Fruit fly (Drosophila melanogaster) whole organism, embryonic: Measurements from ENCODE around the gene inaE.

Experiments used
- Ada2b ChIP-seq: fragments of 200-800 bp; sonication (Bioruptor generic); IDR thresholded peaks from 2 replicates; pipeline ENCODE4 v1.3.6; 2022; ENCODE audit warnings: missing biosample characterization, missing genetic modification characterization
- Asciz ChIP-seq: fragments of 200-800 bp; sonication (Bioruptor generic); optimal IDR thresholded peaks from 2 replicates; lab custom pipeline; 2017; ENCODE audit warnings: missing biosample characterization, mild to moderate bottlenecking, missing genetic modification characterization, missing genetic modification reagents
- Atf3 ChIP-seq: fragments of 200-800 bp; sonication (Bioruptor generic); optimal IDR thresholded peaks from 3 replicates; lab custom pipeline; 2016; ENCODE audit warnings: missing biosample characterization, missing genetic modification characterization
- CG1024 ChIP-seq: fragments of 200-800 bp; sonication (Bioruptor generic); IDR thresholded peaks from 2 replicates; pipeline ENCODE4 v1.3.6; 2022; ENCODE audit warnings: missing biosample characterization, missing genetic modification characterization
- CG10431 ChIP-seq: fragments of 200-800 bp; sonication (Bioruptor generic); optimal IDR thresholded peaks from 3 replicates; lab custom pipeline; 2018; ENCODE audit warnings: missing biosample characterization, mild to moderate bottlenecking, missing genetic modification characterization
- CG11085 ChIP-seq: fragments of 200-800 bp; sonication (Bioruptor generic); IDR thresholded peaks from 2 replicates; pipeline ENCODE4 v1.3.6; 2022; ENCODE audit warnings: missing biosample characterization, missing genetic modification characterization
- CG13287 ChIP-seq: fragments of 200-800 bp; sonication (Bioruptor generic); IDR thresholded peaks from 2 replicates; pipeline ENCODE4 v1.3.6; 2022; ENCODE audit warnings: missing biosample characterization, missing genetic modification characterization; ENCODE audit not compliant: partially characterized antibody
- CG13894 ChIP-seq: fragments of 200-800 bp; sonication (Bioruptor generic); optimal IDR thresholded peaks from 3 replicates; lab custom pipeline; 2018; ENCODE audit warnings: missing biosample characterization, mild to moderate bottlenecking, missing genetic modification characterization, moderate library complexity
- CG14710 ChIP-seq: fragments of 200-800 bp; sonication (Bioruptor generic); optimal IDR thresholded peaks from 3 replicates; lab custom pipeline; 2019; ENCODE audit warnings: missing biosample characterization, mild to moderate bottlenecking, missing genetic modification characterization, moderate library complexity
- CG1602 ChIP-seq: fragments of 200-800 bp; sonication (Bioruptor generic); optimal IDR thresholded peaks from 3 replicates; lab custom pipeline; 2016; ENCODE audit warnings: missing biosample characterization, missing genetic modification characterization
- CG16813 ChIP-seq: fragments of 200-800 bp; sonication (Bioruptor generic); IDR thresholded peaks from 3 replicates; pipeline ENCODE4 v1.3.6; 2022; ENCODE audit warnings: missing biosample characterization, missing genetic modification characterization; ENCODE audit not compliant: partially characterized antibody
- CG18011 ChIP-seq: fragments of 200-800 bp; sonication (Bioruptor generic); optimal IDR thresholded peaks from 2 replicates; lab custom pipeline; 2017; ENCODE audit warnings: missing biosample characterization, missing genetic modification characterization, mild to moderate bottlenecking, moderate library complexity, missing genotype
- CG2199 ChIP-seq: fragments of 200-800 bp; sonication (Bioruptor generic); IDR thresholded peaks from 3 replicates; pipeline ENCODE4 v1.3.6; 2022; ENCODE audit warnings: missing biosample characterization, missing genetic modification characterization
- CG4404 ChIP-seq: fragments of 200-800 bp; sonication (Bioruptor generic); IDR thresholded peaks from 2 replicates; pipeline ENCODE4 v1.3.6; 2022; ENCODE audit warnings: missing biosample characterization, missing genetic modification characterization
- CG8281 ChIP-seq: fragments of 200-800 bp; sonication (Bioruptor generic); optimal IDR thresholded peaks from 2 replicates; lab custom pipeline; 2018; ENCODE audit warnings: missing biosample characterization, mild to moderate bottlenecking, missing genetic modification characterization, moderate library complexity
- CG8388 ChIP-seq: fragments of 200-800 bp; sonication (Bioruptor generic); optimal IDR thresholded peaks from 2 replicates; lab custom pipeline; 2019; ENCODE audit warnings: missing biosample characterization, mild to moderate bottlenecking, missing genetic modification characterization, moderate library complexity
- CG8765 ChIP-seq: fragments of 200-800 bp; sonication (Bioruptor generic); IDR thresholded peaks from 2 replicates; pipeline ENCODE4 v1.3.6; 2022; ENCODE audit warnings: missing biosample characterization, missing genetic modification characterization
- CG9609 ChIP-seq: fragments of 200-800 bp; sonication (Bioruptor generic); optimal IDR thresholded peaks from 3 replicates; lab custom pipeline; 2016; ENCODE audit warnings: missing biosample characterization, missing genetic modification characterization
- CG9876 ChIP-seq: fragments of 200-800 bp; sonication (Bioruptor generic); optimal IDR thresholded peaks from 2 replicates; lab custom pipeline; 2016; ENCODE audit warnings: missing biosample characterization, missing genetic modification characterization
- Camta ChIP-seq: fragments of 200-800 bp; sonication (Bioruptor generic); optimal IDR thresholded peaks from 2 replicates; lab custom pipeline; 2016; ENCODE audit warnings: missing biosample characterization, missing genetic modification characterization
- CoRest ChIP-seq: fragments of 200-800 bp; sonication (Bioruptor generic); optimal IDR thresholded peaks from 3 replicates; lab custom pipeline; 2018; ENCODE audit warnings: missing biosample characterization, mild to moderate bottlenecking, missing genetic modification characterization, moderate library complexity
- Dfd ChIP-seq, 2 experiments: fragments of >200 bp; optimal IDR thresholded peaks; 2 replicates each; lab custom pipeline; 2017; ENCODE audit warnings: missing biosample characterization in 2 of 2, missing genetic modification characterization in 2 of 2
- Ets97D ChIP-seq: fragments of 200-800 bp; sonication (Bioruptor generic); optimal IDR thresholded peaks from 3 replicates; lab custom pipeline; 2016; ENCODE audit warnings: missing biosample characterization, missing genetic modification characterization
- HHEX ChIP-seq: fragments of 200-800 bp; sonication (Bioruptor generic); optimal IDR thresholded peaks from 3 replicates; lab custom pipeline; 2017; ENCODE audit warnings: missing biosample characterization, mild to moderate bottlenecking, missing genetic modification characterization, missing genetic modification reagents
- HLH4C ChIP-seq: fragments of 200-800 bp; sonication (Bioruptor generic); IDR thresholded peaks from 3 replicates; pipeline ENCODE4 v1.3.6; 2022; ENCODE audit warnings: missing biosample characterization, missing genetic modification characterization; ENCODE audit not compliant: partially characterized antibody
- HmgD ChIP-seq: fragments of 200-800 bp; sonication (Bioruptor generic); optimal IDR thresholded peaks from 3 replicates; lab custom pipeline; 2016; ENCODE audit warnings: missing biosample characterization, missing genetic modification characterization
- HmgZ ChIP-seq: fragments of 200-800 bp; sonication (Bioruptor generic); optimal IDR thresholded peaks from 2 replicates; lab custom pipeline; 2018; ENCODE audit warnings: missing biosample characterization, mild to moderate bottlenecking, missing genetic modification characterization
- Jarid2 ChIP-seq: fragments of 200-800 bp; sonication (Bioruptor generic); optimal IDR thresholded peaks from 3 replicates; lab custom pipeline; 2017; ENCODE audit warnings: mild to moderate bottlenecking, missing biosample characterization, missing genetic modification reagents, missing genetic modification characterization
- Kr ChIP-seq: fragments of 200-800 bp; sonication (Bioruptor generic); optimal IDR thresholded peaks from 2 replicates; lab custom pipeline; 2017; ENCODE audit warnings: missing biosample characterization, mild to moderate bottlenecking, missing genetic modification characterization
- Lhr ChIP-seq: fragments of 200-800 bp; sonication (Bioruptor generic); optimal IDR thresholded peaks from 3 replicates; lab custom pipeline; 2017; ENCODE audit warnings: mild to moderate bottlenecking, missing biosample characterization, missing genetic modification reagents, missing genetic modification characterization
- MBD-R2 ChIP-seq: fragments of 200-800 bp; sonication (Bioruptor generic); IDR thresholded peaks from 2 replicates; pipeline ENCODE4 v1.3.6; 2022; ENCODE audit warnings: missing biosample characterization, missing genetic modification characterization
- MTF-1 ChIP-seq: fragments of 200-800 bp; sonication (Bioruptor generic); optimal IDR thresholded peaks from 2 replicates; lab custom pipeline; 2018; ENCODE audit warnings: missing biosample characterization, mild to moderate bottlenecking, missing genetic modification characterization, borderline replicate concordance
- Mrtf ChIP-seq: fragments of 200-800 bp; sonication (Bioruptor generic); IDR thresholded peaks from 3 replicates; pipeline ENCODE4 v1.3.6; 2022; ENCODE audit warnings: missing biosample characterization, missing genetic modification characterization
- Myb ChIP-seq: fragments of 200-800 bp; sonication (Bioruptor generic); optimal IDR thresholded peaks from 2 replicates; lab custom pipeline; 2016; ENCODE audit warnings: missing biosample characterization, missing genetic modification characterization
- al ChIP-seq: fragments of 200-800 bp; sonication (Bioruptor generic); IDR thresholded peaks from 2 replicates; pipeline ENCODE4 v1.3.6; 2022; ENCODE audit warnings: missing biosample characterization, missing genetic modification characterization
- bowl ChIP-seq: fragments of 200-800 bp; sonication (Bioruptor generic); IDR thresholded peaks from 2 replicates; pipeline ENCODE4 v1.3.6; 2022; ENCODE audit warnings: missing biosample characterization, missing genetic modification characterization
- corto ChIP-seq: fragments of 200-800 bp; sonication (Bioruptor generic); optimal IDR thresholded peaks from 2 replicates; lab custom pipeline; 2016; ENCODE audit warnings: missing biosample characterization, mild to moderate bottlenecking, missing genetic modification characterization, moderate library complexity
- exex ChIP-seq: fragments of 200-800 bp; sonication (Bioruptor generic); optimal IDR thresholded peaks from 4 replicates; lab custom pipeline; 2018; ENCODE audit warnings: missing biosample characterization, mild to moderate bottlenecking, missing genetic modification characterization, moderate library complexity
- grn ChIP-seq: fragments of 200-800 bp; sonication (Bioruptor generic); optimal IDR thresholded peaks from 3 replicates; lab custom pipeline; 2017; ENCODE audit warnings: missing biosample characterization, missing genetic modification characterization
- hbn ChIP-seq: fragments of 200-800 bp; sonication (Bioruptor generic); IDR thresholded peaks from 2 replicates; pipeline ENCODE4 v1.3.6; 2022; ENCODE audit warnings: missing biosample characterization, missing genetic modification characterization; ENCODE audit not compliant: partially characterized antibody
- ind ChIP-seq: fragments of 200-800 bp; sonication (Bioruptor generic); optimal IDR thresholded peaks from 3 replicates; lab custom pipeline; 2016; ENCODE audit warnings: missing biosample characterization, missing genetic modification characterization
- jumu ChIP-seq: fragments of 200-800 bp; sonication (Bioruptor generic); optimal IDR thresholded peaks from 3 replicates; lab custom pipeline; 2016; ENCODE audit warnings: missing biosample characterization, missing genetic modification characterization
- knrl ChIP-seq: fragments of 200-800 bp; sonication (Bioruptor generic); IDR thresholded peaks from 3 replicates; pipeline ENCODE4 v1.3.6; 2022; ENCODE audit warnings: missing biosample characterization, missing genetic modification characterization; ENCODE audit not compliant: partially characterized antibody
- org-1 ChIP-seq: fragments of 200-800 bp; sonication (Bioruptor generic); optimal IDR thresholded peaks from 2 replicates; lab custom pipeline; 2017; ENCODE audit warnings: missing biosample characterization, missing genetic modification characterization
- prd ChIP-seq, 3 experiments: fragments of >200 bp in 2 of 3; fragments of 200-800 bp in 1 of 3; sonication (Bioruptor generic) in 1 of 3; optimal IDR thresholded peaks in 2 of 3; IDR thresholded peaks in 1 of 3; 2 replicates in 2 of 3; 3 replicates in 1 of 3; pipeline versions ENCODE4 v1.3.6 to Lab custom; 2017 to 2022; ENCODE audit warnings: missing biosample characterization in 1 of 3, missing genetic modification characterization in 1 of 3
- row ChIP-seq: fragments of 200-800 bp; sonication (Bioruptor generic); IDR thresholded peaks from 3 replicates; pipeline ENCODE4 v1.3.6; 2022; ENCODE audit warnings: missing biosample characterization, missing genetic modification characterization
- sob ChIP-seq: fragments of 200-800 bp; sonication (Bioruptor generic); IDR thresholded peaks from 2 replicates; pipeline ENCODE4 v1.3.6; 2022; ENCODE audit warnings: missing biosample characterization, missing genetic modification characterization
- sqz ChIP-seq: fragments of 200-800 bp; sonication (Bioruptor generic); optimal IDR thresholded peaks from 3 replicates; lab custom pipeline; 2018; ENCODE audit warnings: missing biosample characterization, mild to moderate bottlenecking, missing genetic modification characterization
- tx ChIP-seq: fragments of 200-800 bp; sonication (Bioruptor generic); optimal IDR thresholded peaks from 2 replicates; lab custom pipeline; 2016; ENCODE audit warnings: missing biosample characterization, missing genetic modification characterization

Gene inaE

DNA sequence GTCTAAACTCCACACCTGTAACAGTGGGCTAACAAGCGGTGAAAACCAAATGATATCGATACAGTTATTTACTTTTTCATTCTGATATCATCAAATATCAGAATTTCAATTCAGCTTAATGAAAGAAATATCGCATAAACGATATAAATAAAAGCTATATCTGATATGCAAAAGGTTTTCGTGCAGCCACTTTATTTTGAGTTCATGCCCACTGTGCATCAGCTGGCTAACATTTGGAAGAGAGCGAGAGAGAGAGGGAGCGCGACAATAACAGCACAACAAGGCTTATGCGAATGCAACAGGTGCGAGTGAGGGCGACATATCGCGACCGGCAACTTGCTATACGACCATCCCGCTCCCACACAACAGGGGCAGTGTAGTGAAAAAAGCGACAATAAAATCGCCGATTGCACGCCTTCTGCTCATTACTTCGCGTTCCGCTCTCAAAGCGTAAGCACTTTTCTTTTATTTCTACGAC, 44.1 kb upstream of the inaE start, which contains the start of gene CG11151 (continued):
- TF ChIP-seq jumu (GFP tag; lab: Kevin White, UChicago), result peak; percentile 97
- peak; percentile 98 for TF ChIP-seq CG9609 (GFP tag; lab: Kevin White, UChicago)
- peak; percentile 97 for TF ChIP-seq org-1 (GFP tag; lab: Kevin White, UChicago)
- peak; percentile 95 for TF ChIP-seq Ada2b (GFP tag; lab: Robert Waterston, UW)
- TF ChIP-seq HLH4C (GFP tag; lab: Robert Waterston, UW), result peak; percentile 61; the same call in 2 of the 3 replicates
- peak; percentile 78 for TF ChIP-seq Jarid2 (GFP tag; lab: Kevin White, UChicago)
- TF ChIP-seq Ets97D (GFP tag; lab: Kevin White, UChicago), result peak; percentile 86
- TF ChIP-seq CG1602 (GFP tag; lab: Kevin White, UChicago), result peak; percentile 96
- TF ChIP-seq grn (GFP tag; lab: Kevin White, UChicago), result peak; percentile 64
- TF ChIP-seq Camta (GFP tag; lab: Kevin White, UChicago), result peak; percentile 96
- peak; percentile 88 for TF ChIP-seq CG8765
- peak; percentile 88 for TF ChIP-seq CG8281 (tag; lab: Kevin White, UChicago)
- peak; percentile 96 for TF ChIP-seq CG2199
- peak; percentile 97 for TF ChIP-seq CoRest (tag; lab: Kevin White, UChicago)
- peak; percentile 86 for TF ChIP-seq corto (GFP tag; lab: Kevin White, UChicago)
- peak; percentile 91 for TF ChIP-seq CG1024 (GFP tag; lab: Robert Waterston, UW)
- peak; percentile 92 for TF ChIP-seq MBD-R2 (GFP tag; lab: Robert Waterston, UW)
- peak; percentile 97 for TF ChIP-seq CG13894 (tag; lab: Kevin White, UChicago)
- TF ChIP-seq Mrtf, result peak; percentile 93
- TF ChIP-seq Lhr (GFP tag; lab: Kevin White, UChicago), result peak; percentile 87
- TF ChIP-seq bowl, result peak; percentile 89
- TF ChIP-seq MTF-1 (GFP tag; lab: Kevin White, UChicago), result peak; percentile 92
- TF ChIP-seq CG8388 (GFP tag; lab: Kevin White, UChicago), result peak; percentile 96
- TF ChIP-seq sqz (GFP tag; lab: Kevin White, UChicago), result peak; percentile 93
- TF ChIP-seq CG11085 (GFP tag; lab: Robert Waterston, UW), result peak; percentile 92
- TF ChIP-seq al (GFP tag; lab: Robert Waterston, UW), result peak; percentile 91
- TF ChIP-seq Dfd (GFP tag; optimal IDR thresholded peaks at IDR 0.05; lab: Kevin White, UChicago), result no peak
- TF ChIP-seq CG9876 (GFP tag; lab: Kevin White, UChicago), result peak; percentile 93
- TF ChIP-seq CG18011, result peak; percentile 86
- no peak; the same call in 1 of the 2 replicates for TF ChIP-seq hbn
- TF ChIP-seq HmgZ (tag; lab: Kevin White, UChicago), result peak; percentile 97
- peak; percentile 95 for TF ChIP-seq tx (GFP tag; lab: Kevin White, UChicago)
- peak; percentile 96 for TF ChIP-seq ind (GFP tag; lab: Kevin White, UChicago)
- peak; percentile 91 for TF ChIP-seq CG4404 (GFP tag; lab: Robert Waterston, UW)
- peak; percentile 98 for TF ChIP-seq row
- peak; percentile 61; the same call in 2 of the 3 replicates for TF ChIP-seq CG16813 (GFP tag; lab: Robert Waterston, UW)
- TF ChIP-seq HmgD (GFP tag; lab: Kevin White, UChicago), result peak; percentile 93
- TF ChIP-seq prd (optimal IDR thresholded peaks at IDR 0.05; lab: Kevin White, UChicago), result no peak
- peak; percentile 97 for TF ChIP-seq prd (GFP tag; IDR thresholded peaks at IDR 0.05; lab: Robert Waterston, UW)
- peak; percentile 96 for TF ChIP-seq HHEX (GFP tag; lab: Kevin White, UChicago)
- TF ChIP-seq Asciz (GFP tag; lab: Kevin White, UChicago), result peak; percentile 96
- peak; percentile 70 for TF ChIP-seq CG13287
- peak; percentile 93 for TF ChIP-seq CG14710 (tag; lab: Kevin White, UChicago)
- TF ChIP-seq CG10431 (GFP tag; lab: Kevin White, UChicago), result peak; percentile 86
- TF ChIP-seq exex (tag; lab: Kevin White, UChicago), result peak; percentile 86
- TF ChIP-seq sob, result peak; percentile 94
- peak; percentile 89 for TF ChIP-seq Myb
- TF ChIP-seq knrl (GFP tag; lab: Robert Waterston, UW), result peak; percentile 64; the same call in 2 of the 3 replicates
- TF ChIP-seq Kr, result peak; percentile 54
- peak; percentile 95 for TF ChIP-seq Atf3 (GFP tag; lab: Kevin White, UChicago)
